Worm (Caenorhabditis elegans): Measurements from ENCODE around the gene spp-19.

Gene spp-19

ce11 chrV:6533030-6533429 is 28.5 kb downstream of the spp-19 start, which contains the start of gene hpo-26:
Gene hpo-26 (minus strand): TSS chrV:6533060.
- TF ChIP-seq egl-27 (tag; optimal IDR thresholded peaks at IDR 0.05) (no peak), mab-5 (tag; optimal IDR thresholded peaks at IDR 0.05) (no peak), gmeb-1 (tag; optimal IDR thresholded peaks at IDR 0.05) (no peak), blmp-1 (tag; optimal IDR thresholded peaks at IDR 0.05; ENCODE audit: insufficient read depth) (no peak), aly-2 (tag; optimal IDR thresholded peaks at IDR 0.05) (no peak), ZK546.5 (tag; optimal IDR thresholded peaks at IDR 0.05) (no peak), zag-1 (tag; optimal IDR thresholded peaks at IDR 0.05) (no peak), sma-3 (GFP tag; optimal IDR thresholded peaks at IDR 0.05) (no peak), R02D3.7 (tag; optimal IDR thresholded peaks at IDR 0.05) (no peak), crh-2 (tag; optimal IDR thresholded peaks at IDR 0.05) (no peak), ama-1 (optimal IDR thresholded peaks at IDR 0.05) (no peak), ceh-16 (tag; optimal IDR thresholded peaks at IDR 0.05) (no peak), mdl-1 (tag; optimal IDR thresholded peaks at IDR 0.05) (no peak), unc-39 (tag; optimal IDR thresholded peaks at IDR 0.05) (no peak), ztf-1 (GFP tag; conservative IDR thresholded peaks at IDR 0.05) (no peak), F13H6.1 (tag; optimal IDR thresholded peaks at IDR 0.05) (peak; percentile 70), ztf-11 (tag; optimal IDR thresholded peaks at IDR 0.05) (no peak), sma-9 (GFP tag; optimal IDR thresholded peaks at IDR 0.05) (peak; percentile 22), sma-9 (tag; optimal IDR thresholded peaks at IDR 0.05) (no peak), fos-1 (tag; optimal IDR thresholded peaks at IDR 0.05) (no peak), nhr-237 (tag; optimal IDR thresholded peaks at IDR 0.05) (no peak), sem-4 (tag; optimal IDR thresholded peaks at IDR 0.05) (no peak), nhr-129 (tag; optimal IDR thresholded peaks at IDR 0.05) (peak; percentile 39), lin-39 (tag; optimal IDR thresholded peaks at IDR 0.05) (no peak), elt-1 (tag; optimal IDR thresholded peaks at IDR 0.05) (no peak), dmd-4 (tag; optimal IDR thresholded peaks at IDR 0.05) (no peak)

ce11 chrV:6524757-6525156 is 36.7 kb downstream of the spp-19 start, which contains the start of gene acs-1:
Gene acs-1 (plus strand): TSS chrV:6524989.
- peak; percentile 82 for TF ChIP-seq fos-1 (tag; optimal IDR thresholded peaks at IDR 0.05)
- peak; percentile 19 for TF ChIP-seq egl-27 (tag; optimal IDR thresholded peaks at IDR 0.05)
- TF ChIP-seq nhr-21 (tag; optimal IDR thresholded peaks at IDR 0.05): no peak
- TF ChIP-seq unc-39 (tag; optimal IDR thresholded peaks at IDR 0.05): no peak
- TF ChIP-seq C34F6.9 (tag; optimal IDR thresholded peaks at IDR 0.05): no peak
- no peak for TF ChIP-seq alr-1 (tag; optimal IDR thresholded peaks at IDR 0.05)
- TF ChIP-seq nhr-23 (tag; optimal IDR thresholded peaks at IDR 0.05): no peak
- no peak for TF ChIP-seq ztf-11 (tag; optimal IDR thresholded peaks at IDR 0.05)
- TF ChIP-seq sem-4 (tag; optimal IDR thresholded peaks at IDR 0.05): no peak
- no peak for TF ChIP-seq elt-3 (tag; optimal IDR thresholded peaks at IDR 0.05)
- TF ChIP-seq nhr-10 (tag; optimal IDR thresholded peaks at IDR 0.05): no peak
- TF ChIP-seq ztf-1 (GFP tag; conservative IDR thresholded peaks at IDR 0.05): no peak
- TF ChIP-seq unc-62 (GFP tag; optimal IDR thresholded peaks at IDR 0.05): no peak
- TF ChIP-seq nhr-129 (tag; optimal IDR thresholded peaks at IDR 0.05): no peak
- TF ChIP-seq Y55F3AM.14 (GFP tag; optimal IDR thresholded peaks at IDR 0.05): no peak
- TF ChIP-seq nhr-77 (tag; optimal IDR thresholded peaks at IDR 0.05): no peak
- TF ChIP-seq ceh-82 (tag; optimal IDR thresholded peaks at IDR 0.05): no peak
- TF ChIP-seq dmd-4 (tag; optimal IDR thresholded peaks at IDR 0.05): no peak

ce11 chrV:6522879-6523497 is 38.5 kb downstream of the spp-19 start:
- TF ChIP-seq lin-39 (tag; optimal IDR thresholded peaks at IDR 0.05) (no peak), elt-1 (tag; optimal IDR thresholded peaks at IDR 0.05) (no peak), ztf-4 (tag; optimal IDR thresholded peaks at IDR 0.05) (no peak), fos-1 (tag; optimal IDR thresholded peaks at IDR 0.05) (peak; percentile 86), sma-9 (GFP tag; optimal IDR thresholded peaks at IDR 0.05) (peak; percentile 13), sma-9 (tag; optimal IDR thresholded peaks at IDR 0.05) (no peak), nhr-10 (tag; optimal IDR thresholded peaks at IDR 0.05) (no peak), alr-1 (tag; optimal IDR thresholded peaks at IDR 0.05) (no peak), ama-1 (optimal IDR thresholded peaks at IDR 0.05) (no peak), lin-13 (GFP tag; optimal IDR thresholded peaks at IDR 0.05) (no peak), R02D3.7 (tag; optimal IDR thresholded peaks at IDR 0.05) (no peak), nhr-25 (tag; optimal IDR thresholded peaks at IDR 0.05) (no peak), lsy-2 (tag; optimal IDR thresholded peaks at IDR 0.05) (no peak), mbf-1 (tag; optimal IDR thresholded peaks at IDR 0.05) (no peak), zag-1 (tag; optimal IDR thresholded peaks at IDR 0.05) (no peak), lin-11 (tag; optimal IDR thresholded peaks at IDR 0.05) (no peak)

Measured in whole organism, L2 larva.